Worm (Caenorhabditis elegans) whole organism, L3 larva: ENCODE measurements around the gene C55A1.6.
"Not testable (repeated sequence)": the region's sequence is repeated elsewhere in the genome, so short reads cannot be mapped to it uniquely, and the experiment has no call there.

Experiments used
- ama-1 ChIP-seq: fragments of 150-350 bp; optimal IDR thresholded peaks from 2 replicates; lab custom pipeline; 2018
- ceh-16 ChIP-seq: sonication (generic microtip); optimal IDR thresholded peaks from 2 replicates; lab custom pipeline; 2017; ENCODE audit warnings: missing biosample characterization, missing genetic modification characterization
- ceh-82 ChIP-seq: fragments of 150-350 bp; optimal IDR thresholded peaks from 2 replicates; lab custom pipeline; 2014; ENCODE audit warnings: missing biosample characterization, missing genetic modification characterization
- egl-5 ChIP-seq: fragments of 150-350 bp; optimal IDR thresholded peaks from 2 replicates; lab custom pipeline; 2017; ENCODE audit warnings: missing biosample characterization, missing genetic modification reagents, missing genetic modification characterization, inconsistent platforms
- elt-1 ChIP-seq: fragments of 150-350 bp; optimal IDR thresholded peaks from 2 replicates; lab custom pipeline; 2014; ENCODE audit warnings: missing biosample characterization, missing genetic modification characterization
- elt-2 ChIP-seq: sonication (generic microtip); optimal IDR thresholded peaks from 2 replicates; lab custom pipeline; 2016; ENCODE audit warnings: missing genetic modification reagents, mild to moderate bottlenecking, missing genetic modification characterization, missing compliant biosample characterization
- eor-1 ChIP-seq, 2 experiments: fragments of 150-350 bp; optimal IDR thresholded peaks; 2 replicates each; lab custom pipeline; 2014 to 2018; ENCODE audit warnings: missing biosample characterization in 2 of 2, missing genetic modification characterization in 2 of 2
- fkh-10 ChIP-seq: sonication (generic microtip); optimal IDR thresholded peaks from 2 replicates; lab custom pipeline; 2017; ENCODE audit warnings: missing biosample characterization, missing genetic modification reagents, missing genetic modification characterization
- fos-1 ChIP-seq: fragments of 150-350 bp; optimal IDR thresholded peaks from 2 replicates; lab custom pipeline; 2014; ENCODE audit warnings: missing biosample characterization, missing genetic modification characterization
- hmg-11 ChIP-seq: sonication (generic microtip); optimal IDR thresholded peaks from 2 replicates; lab custom pipeline; 2016; ENCODE audit warnings: missing genetic modification characterization, missing compliant biosample characterization
- jun-1 ChIP-seq: fragments of 150-350 bp; optimal IDR thresholded peaks from 2 replicates; lab custom pipeline; 2014; ENCODE audit warnings: missing biosample characterization, missing genetic modification reagents, missing genetic modification characterization
- lin-39 ChIP-seq: fragments of 150-350 bp; optimal IDR thresholded peaks from 2 replicates; lab custom pipeline; 2018; ENCODE audit warnings: missing biosample characterization, missing genetic modification reagents, missing genetic modification characterization
- lsy-12 ChIP-seq: sonication (generic microtip); optimal IDR thresholded peaks from 2 replicates; lab custom pipeline; 2016; ENCODE audit warnings: mild to moderate bottlenecking, missing genetic modification characterization, missing compliant biosample characterization
- mdl-1 ChIP-seq: fragments of 150-350 bp; optimal IDR thresholded peaks from 2 replicates; lab custom pipeline; 2014; ENCODE audit warnings: missing biosample characterization, missing genetic modification characterization
- nfya-1 ChIP-seq: sonication (generic microtip); optimal IDR thresholded peaks from 2 replicates; lab custom pipeline; 2017; ENCODE audit warnings: missing genetic modification characterization, mild to moderate bottlenecking, missing compliant biosample characterization, antibody characterized with exemption, moderate library complexity; ENCODE audit not compliant: insufficient read depth
- nhr-23 ChIP-seq: fragments of 150-350 bp; optimal IDR thresholded peaks from 2 replicates; lab custom pipeline; 2014; ENCODE audit warnings: missing biosample characterization, missing genetic modification reagents, missing genetic modification characterization
- nhr-237 ChIP-seq: fragments of 150-350 bp; optimal IDR thresholded peaks from 2 replicates; lab custom pipeline; 2014; ENCODE audit warnings: missing biosample characterization, missing genetic modification characterization
- nhr-25 ChIP-seq: sonication (generic microtip); optimal IDR thresholded peaks from 2 replicates; lab custom pipeline; 2017; ENCODE audit warnings: missing biosample characterization, missing genetic modification characterization
- nhr-43 ChIP-seq: sonication (generic microtip); optimal IDR thresholded peaks from 2 replicates; lab custom pipeline; 2016; ENCODE audit warnings: mild to moderate bottlenecking, missing genetic modification characterization, missing compliant biosample characterization; ENCODE audit not compliant: poor library complexity, severe bottlenecking
- nhr-67 ChIP-seq: fragments of 150-350 bp; optimal IDR thresholded peaks from 2 replicates; lab custom pipeline; 2014; ENCODE audit warnings: missing biosample characterization, missing genetic modification characterization
- nhr-77 ChIP-seq: fragments of 150-350 bp; optimal IDR thresholded peaks from 2 replicates; lab custom pipeline; 2014; ENCODE audit warnings: missing biosample characterization, missing genetic modification characterization
- pha-4 ChIP-seq: fragments of 150-350 bp; optimal IDR thresholded peaks from 2 replicates; lab custom pipeline; 2014; ENCODE audit warnings: missing biosample characterization, missing genetic modification reagents, missing genetic modification characterization
- pqm-1 ChIP-seq: fragments of 150-350 bp; optimal IDR thresholded peaks from 2 replicates; lab custom pipeline; 2017; ENCODE audit warnings: missing biosample characterization, missing genetic modification characterization, inconsistent platforms
- snpc-4 ChIP-seq: fragments of 150-350 bp; optimal IDR thresholded peaks from 2 replicates; lab custom pipeline; 2014; ENCODE audit warnings: missing biosample characterization, missing genetic modification characterization
- tbx-2 ChIP-seq: sonication (generic microtip); optimal IDR thresholded peaks from 2 replicates; lab custom pipeline; 2016; ENCODE audit warnings: mild to moderate bottlenecking, missing genetic modification characterization, missing compliant biosample characterization
- ztf-11 ChIP-seq: fragments of 150-350 bp; optimal IDR thresholded peaks from 2 replicates; lab custom pipeline; 2014; ENCODE audit warnings: missing biosample characterization, missing genetic modification characterization
- ztf-4 ChIP-seq: fragments of 150-350 bp; optimal IDR thresholded peaks from 2 replicates; lab custom pipeline; 2014; ENCODE audit warnings: missing biosample characterization, missing genetic modification characterization

C55A1.6 gene

DNA sequence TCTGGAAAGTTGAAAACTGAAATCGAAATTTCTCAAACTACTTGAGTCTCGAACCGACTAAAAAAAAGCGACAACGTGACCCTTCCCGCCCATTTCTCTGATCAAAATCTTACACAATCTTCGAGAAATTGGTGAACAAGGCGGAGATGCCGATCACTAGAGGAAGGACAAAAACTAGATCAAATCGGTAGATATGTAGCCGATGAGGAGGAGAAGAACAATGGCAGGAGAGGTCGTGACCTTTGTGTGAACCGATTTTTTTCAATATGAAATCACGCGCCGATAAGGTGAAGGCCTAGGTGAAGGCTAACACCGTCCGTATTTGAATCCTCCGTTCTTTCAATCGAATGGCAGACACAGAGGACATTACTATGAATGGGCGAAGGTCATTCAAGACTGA is 13.2 kb downstream of the C55A1.6 start:
- TF ChIP-seq elt-1: peak; percentile 98
- no peak for TF ChIP-seq nhr-77 (tag; lab: Kevin White, UChicago)
- TF ChIP-seq nhr-23 (tag; lab: Kevin White, UChicago): peak; percentile 79
- no peak for TF ChIP-seq pha-4
- peak; percentile 99 for TF ChIP-seq nhr-25 (tag; lab: Kevin White, UChicago)

DNA sequence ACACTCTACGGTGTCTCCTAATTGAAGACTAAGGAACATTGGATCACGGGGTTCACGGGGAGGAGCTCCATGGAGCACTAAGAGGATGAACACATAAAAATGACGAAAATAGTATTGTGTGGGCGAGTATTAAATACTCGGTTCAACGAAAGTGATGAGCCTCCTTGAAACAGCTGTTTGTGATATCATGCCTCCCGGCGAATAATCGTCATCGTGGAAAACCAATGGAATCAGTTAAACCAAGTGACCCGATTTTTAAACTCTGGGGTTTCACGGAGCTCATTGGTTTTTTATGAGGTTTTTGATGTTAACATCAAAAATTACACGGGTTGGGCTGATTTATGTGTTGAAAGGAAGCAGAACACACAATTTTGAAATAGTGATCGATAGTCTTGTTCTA is 13.7 kb downstream of the C55A1.6 start:
- no peak for TF ChIP-seq snpc-4 (tag; lab: Kevin White, UChicago)
- no peak for TF ChIP-seq mdl-1 (tag; lab: Kevin White, UChicago)
- TF ChIP-seq nhr-67 (tag; lab: Kevin White, UChicago): no peak
- TF ChIP-seq ceh-82 (tag; lab: Kevin White, UChicago): no peak

DNA sequence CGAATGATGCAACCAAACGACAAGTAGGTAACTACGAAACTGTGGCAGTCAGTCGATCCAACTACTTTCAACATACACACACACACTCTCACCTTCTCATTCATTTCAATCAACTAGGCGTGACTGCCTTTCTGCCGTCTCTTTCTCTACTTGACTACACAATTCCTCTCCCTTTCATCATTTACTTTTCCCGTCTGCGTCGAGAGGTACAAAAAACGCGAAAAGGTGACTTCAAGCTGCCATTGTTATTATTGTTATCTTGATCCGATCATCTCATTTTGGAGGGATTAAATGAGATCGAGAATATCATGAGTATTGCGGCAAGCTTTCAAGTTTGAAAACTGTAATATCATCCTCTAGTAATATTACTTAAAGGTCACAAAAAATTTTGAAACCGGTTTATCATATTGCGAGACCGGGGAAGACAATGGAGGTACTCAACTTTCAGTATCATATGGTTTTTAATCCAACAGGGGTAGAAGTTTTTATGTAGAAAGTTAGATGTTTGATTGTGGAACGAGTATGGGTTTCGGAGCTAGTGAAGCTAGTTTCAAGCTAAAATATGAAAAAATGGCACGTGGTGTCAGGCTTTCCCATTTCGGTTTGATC is 16.3 kb downstream of the C55A1.6 start:
- TF ChIP-seq pha-4 (peak; percentile 72), elt-1 (peak; percentile 94), nhr-237 (tag; lab: Kevin White, UChicago) (no peak), nhr-23 (tag; lab: Kevin White, UChicago) (peak; percentile 17), ceh-16 (tag; lab: Kevin White, UChicago) (no peak), nfya-1 (tag; lab: Kevin White, UChicago) (peak; percentile 56), nhr-25 (tag; lab: Kevin White, UChicago) (peak; percentile 85), ama-1 (lab: Kevin White, UChicago) (peak; percentile 29), elt-2 (tag; lab: Kevin White, UChicago) (peak; percentile 50), nhr-43 (tag; lab: Kevin White, UChicago) (peak; percentile 1), ztf-4 (no peak), lin-39 (tag; lab: Kevin White, UChicago) (no peak), hmg-11 (tag; lab: Kevin White, UChicago) (peak; percentile 38)

DNA sequence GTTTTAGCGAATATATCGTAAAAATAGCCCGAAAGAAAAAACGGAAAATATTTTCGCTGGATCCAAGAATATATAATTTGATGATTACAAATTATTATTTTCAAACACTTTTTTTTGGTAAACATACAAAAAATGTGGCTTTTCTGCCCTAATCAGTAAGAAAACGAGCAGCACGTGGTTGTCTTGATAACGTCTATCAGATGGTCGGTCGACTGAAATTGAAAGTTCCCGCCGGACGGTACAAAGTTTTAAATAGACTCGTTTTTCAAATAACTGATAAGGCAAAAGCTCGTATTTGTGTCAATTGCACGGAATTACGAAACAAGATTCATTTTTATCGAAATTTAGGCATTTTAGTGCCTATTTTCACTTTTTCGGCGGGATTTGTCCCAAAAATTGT is 18.9 kb downstream of the C55A1.6 start:
- TF ChIP-seq nfya-1 (tag; lab: Kevin White, UChicago) (no peak), elt-2 (tag; lab: Kevin White, UChicago) (peak; percentile 99), ztf-11 (tag; lab: Kevin White, UChicago) (no peak), jun-1 (tag; lab: Kevin White, UChicago) (peak; percentile 64), pha-4 (peak; percentile 79), pqm-1 (tag; lab: Kevin White, UChicago) (peak; percentile 98)

DNA sequence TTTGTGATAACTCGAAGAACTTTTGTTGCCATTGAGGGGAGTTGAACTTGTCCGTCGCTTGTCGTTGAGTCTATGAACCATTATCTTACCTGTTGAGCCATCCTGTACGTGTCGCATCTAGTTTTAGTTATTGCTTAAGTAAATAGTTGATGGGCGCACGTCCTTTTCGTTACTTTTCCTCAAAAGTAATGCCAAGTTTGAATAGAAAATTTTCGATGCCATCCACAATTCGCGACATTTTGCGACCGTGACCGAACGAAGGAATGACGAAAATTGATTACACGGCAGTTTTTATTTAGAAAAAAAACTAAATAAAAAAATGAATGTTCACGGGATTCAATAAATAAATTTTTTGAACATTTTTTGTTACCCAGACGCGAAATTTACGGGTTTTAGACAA is 20.4 kb downstream of the C55A1.6 start, which contains the start of gene F53E4.1:
Gene F53E4.1, minus strand, starts transcription at position 101 of the 400 bp plus-strand sequence.
- not testable (repeated sequence) for TF ChIP-seq fos-1; ceh-16 (tag; lab: Kevin White, UChicago); lsy-12 (tag; lab: Kevin White, UChicago)

DNA sequence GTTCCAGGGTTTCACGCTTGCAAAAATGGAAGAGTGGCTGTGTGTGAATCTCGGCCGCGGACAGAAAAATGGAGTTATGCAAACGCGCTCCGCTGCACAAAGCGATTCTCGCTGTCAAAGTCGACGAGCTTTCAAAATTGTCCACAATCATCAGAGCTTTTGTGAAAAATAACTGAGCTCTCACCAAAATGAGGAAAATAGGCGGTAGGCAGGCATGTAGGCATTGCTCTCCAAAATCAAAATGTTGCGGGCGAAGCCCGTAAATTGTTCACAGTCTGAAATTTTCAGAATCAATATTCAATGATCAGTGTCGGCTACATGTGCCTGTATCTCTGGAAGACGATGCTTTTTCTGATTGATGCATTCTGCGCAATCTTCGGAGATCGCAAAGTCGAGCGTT is 21.0 kb downstream of the C55A1.6 start, which contains the start of gene K06B4.4:
Gene K06B4.4, plus strand, starts transcription at position 301 of the 400 bp plus-strand sequence.
- TF ChIP-seq eor-1 (tag; optimal IDR thresholded peaks at IDR 0.05; lab: Kevin White, UChicago) (no peak), ceh-16 (tag; lab: Kevin White, UChicago) (no peak), hmg-11 (tag; lab: Kevin White, UChicago) (no peak), fkh-10 (no peak), egl-5 (tag; lab: Kevin White, UChicago) (no peak), tbx-2 (no peak), lsy-12 (tag; lab: Kevin White, UChicago) (no peak)
- TF ChIP-seq, all 47 proteins: peak for 0

DNA sequence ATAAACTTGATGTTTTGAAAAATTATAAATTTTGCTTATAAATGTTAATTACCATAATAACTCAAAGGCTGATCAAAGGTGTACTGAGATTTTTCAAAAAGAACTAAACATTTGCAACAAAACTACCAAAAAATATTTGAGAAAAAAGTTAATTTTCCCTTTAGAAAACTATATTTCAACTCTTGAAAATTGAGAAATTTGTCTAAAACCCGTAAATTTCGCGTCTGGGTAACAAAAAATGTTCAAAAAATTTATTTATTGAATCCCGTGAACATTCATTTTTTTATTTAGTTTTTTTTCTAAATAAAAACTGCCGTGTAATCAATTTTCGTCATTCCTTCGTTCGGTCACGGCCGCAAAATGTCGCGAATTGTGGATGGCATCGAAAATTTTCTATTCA is 22.3 kb downstream of the C55A1.6 start, which contains the start of gene K06B4.15:
Gene K06B4.15, plus strand, starts transcription at position 301 of the 400 bp plus-strand sequence.
- not testable (repeated sequence) for TF ChIP-seq tbx-2; nhr-77 (tag; lab: Kevin White, UChicago); egl-5 (tag; lab: Kevin White, UChicago)
